Fruit fly (Drosophila melanogaster) whole organism, embryonic: ENCODE data around the gene Men.

Experiments
- Bgb ChIP-seq: fragments of 200-800 bp; sonication (Bioruptor generic); IDR thresholded peaks from 2 replicates; pipeline ENCODE4 v1.3.6; 2022; ENCODE audit warnings: missing biosample characterization, missing genetic modification characterization; ENCODE audit not compliant: partially characterized antibody
- Bteb2 ChIP-seq: fragments of 200-800 bp; sonication (Bioruptor generic); optimal IDR thresholded peaks from 2 replicates; lab custom pipeline; 2016; ENCODE audit warnings: missing biosample characterization, missing genetic modification characterization
- CG11093 ChIP-seq: fragments of 200-800 bp; sonication (Bioruptor generic); IDR thresholded peaks from 3 replicates; pipeline ENCODE4 v1.3.6; 2022; ENCODE audit warnings: missing biosample characterization, missing genetic modification characterization
- CG11560 ChIP-seq: fragments of 200-800 bp; sonication (Bioruptor generic); IDR thresholded peaks from 3 replicates; pipeline ENCODE4 v1.3.6; 2022; ENCODE audit warnings: missing biosample characterization, missing genetic modification characterization
- CG11695 ChIP-seq: fragments of 200-800 bp; sonication (Bioruptor generic); IDR thresholded peaks from 3 replicates; pipeline ENCODE4 v1.3.6; 2022; ENCODE audit warnings: missing biosample characterization, missing genetic modification characterization
- CG12071 ChIP-seq: fragments of 200-800 bp; sonication (Bioruptor generic); optimal IDR thresholded peaks from 3 replicates; lab custom pipeline; 2018; ENCODE audit warnings: missing biosample characterization, mild to moderate bottlenecking, missing genetic modification characterization
- CG13775 ChIP-seq: fragments of 200-800 bp; sonication (Bioruptor generic); optimal IDR thresholded peaks from 3 replicates; lab custom pipeline; 2017; ENCODE audit warnings: missing biosample characterization, mild to moderate bottlenecking, missing genetic modification characterization
- CG14014 ChIP-seq: fragments of 200-800 bp; sonication (Bioruptor generic); IDR thresholded peaks from 2 replicates; pipeline ENCODE4 v1.3.6; 2022; ENCODE audit warnings: missing biosample characterization, missing genetic modification characterization
- CG15479 ChIP-seq: fragments of 200-800 bp; sonication (Bioruptor generic); optimal IDR thresholded peaks from 3 replicates; lab custom pipeline; 2019; ENCODE audit warnings: missing biosample characterization, mild to moderate bottlenecking, missing genetic modification characterization, moderate library complexity
- CG1792 ChIP-seq: fragments of 200-800 bp; sonication (Bioruptor generic); optimal IDR thresholded peaks from 2 replicates; lab custom pipeline; 2016; ENCODE audit warnings: missing biosample characterization, missing genetic modification characterization
- CG18764 ChIP-seq: fragments of 200-800 bp; sonication (Bioruptor generic); optimal IDR thresholded peaks from 3 replicates; lab custom pipeline; 2016; ENCODE audit warnings: missing biosample characterization, missing genetic modification characterization
- CG2678 ChIP-seq: fragments of 200-800 bp; sonication (Bioruptor generic); optimal IDR thresholded peaks from 3 replicates; lab custom pipeline; 2019; ENCODE audit warnings: missing biosample characterization, mild to moderate bottlenecking, missing genetic modification characterization, moderate library complexity
- CG2712 ChIP-seq: fragments of 200-800 bp; optimal IDR thresholded peaks from 3 replicates; lab custom pipeline; 2019; ENCODE audit warnings: missing biosample characterization, mild to moderate bottlenecking, missing genetic modification characterization, moderate library complexity
- CG33213 ChIP-seq: fragments of 200-800 bp; sonication (Bioruptor generic); optimal IDR thresholded peaks from 3 replicates; lab custom pipeline; 2016; ENCODE audit warnings: missing biosample characterization, missing genetic modification characterization
- CG3847 ChIP-seq: fragments of 200-800 bp; sonication (Bioruptor generic); IDR thresholded peaks from 2 replicates; pipeline ENCODE4 v1.3.6; 2022; ENCODE audit warnings: missing biosample characterization, missing genetic modification characterization
- CG6854 ChIP-seq: fragments of 200-800 bp; sonication (Bioruptor generic); optimal IDR thresholded peaks from 3 replicates; lab custom pipeline; 2017; ENCODE audit warnings: missing biosample characterization, mild to moderate bottlenecking, missing genetic modification characterization
- CG8290 ChIP-seq, 3 experiments: fragments of 200-800 bp; sonication (Bioruptor generic); optimal IDR thresholded peaks; 2 replicates each; lab custom pipeline; 2016 to 2019; ENCODE audit warnings: missing biosample characterization in 3 of 3, missing genetic modification characterization in 3 of 3, mild to moderate bottlenecking in 2 of 3, moderate library complexity in 1 of 3
- CHES-1-like ChIP-seq: fragments of 200-800 bp; sonication (Bioruptor generic); optimal IDR thresholded peaks from 2 replicates; lab custom pipeline; 2016; ENCODE audit warnings: missing biosample characterization, missing genetic modification characterization
- Camta ChIP-seq: fragments of 200-800 bp; sonication (Bioruptor generic); optimal IDR thresholded peaks from 2 replicates; lab custom pipeline; 2016; ENCODE audit warnings: missing biosample characterization, missing genetic modification characterization
- CrebB ChIP-seq: fragments of 200-800 bp; sonication (Bioruptor generic); optimal IDR thresholded peaks from 3 replicates; lab custom pipeline; 2018; ENCODE audit warnings: missing biosample characterization, mild to moderate bottlenecking, missing genetic modification characterization
- D19A ChIP-seq: fragments of 200-800 bp; optimal IDR thresholded peaks from 3 replicates; lab custom pipeline; 2019; ENCODE audit warnings: missing biosample characterization, mild to moderate bottlenecking, missing genetic modification characterization, moderate library complexity
- Dp ChIP-seq: fragments of 200-800 bp; sonication (Bioruptor generic); optimal IDR thresholded peaks from 2 replicates; lab custom pipeline; 2018; ENCODE audit warnings: missing biosample characterization, mild to moderate bottlenecking, missing genetic modification characterization, moderate library complexity
- ERR ChIP-seq: fragments of 200-800 bp; sonication (Bioruptor generic); optimal IDR thresholded peaks from 2 replicates; lab custom pipeline; 2016; ENCODE audit warnings: missing biosample characterization, missing genetic modification characterization
- Elba2 ChIP-seq: fragments of 200-800 bp; sonication (Bioruptor generic); optimal IDR thresholded peaks from 3 replicates; lab custom pipeline; 2016; ENCODE audit warnings: missing biosample characterization, missing genetic modification characterization
- Fer1 ChIP-seq: fragments of 200-800 bp; sonication (Bioruptor generic); optimal IDR thresholded peaks from 2 replicates; lab custom pipeline; 2017; ENCODE audit warnings: missing biosample characterization, mild to moderate bottlenecking, missing genetic modification characterization
- Fer3 ChIP-seq: fragments of 200-800 bp; sonication (Bioruptor generic); optimal IDR thresholded peaks from 2 replicates; lab custom pipeline; 2018; ENCODE audit warnings: missing biosample characterization, mild to moderate bottlenecking, missing genetic modification characterization, moderate library complexity
- HmgZ ChIP-seq: fragments of 200-800 bp; sonication (Bioruptor generic); optimal IDR thresholded peaks from 2 replicates; lab custom pipeline; 2018; ENCODE audit warnings: missing biosample characterization, mild to moderate bottlenecking, missing genetic modification characterization
- Hmr ChIP-seq: fragments of 200-800 bp; sonication (Bioruptor generic); optimal IDR thresholded peaks from 3 replicates; lab custom pipeline; 2017; ENCODE audit warnings: mild to moderate bottlenecking, missing biosample characterization, missing genetic modification reagents, missing genetic modification characterization
- Hr39 ChIP-seq: fragments of >200 bp; optimal IDR thresholded peaks from 2 replicates; lab custom pipeline; 2017
- Jarid2 ChIP-seq: fragments of 200-800 bp; sonication (Bioruptor generic); optimal IDR thresholded peaks from 3 replicates; lab custom pipeline; 2017; ENCODE audit warnings: mild to moderate bottlenecking, missing biosample characterization, missing genetic modification reagents, missing genetic modification characterization
- Med ChIP-seq: fragments of 200-800 bp; sonication (Bioruptor generic); peaks from one replicate; lab custom pipeline; 2016; ENCODE audit warnings: missing biosample characterization, missing genetic modification characterization, mild to moderate bottlenecking, inconsistent platforms, moderate library complexity
- Meics ChIP-seq: fragments of 200-800 bp; sonication (Bioruptor generic); optimal IDR thresholded peaks from 2 replicates; lab custom pipeline; 2017; ENCODE audit warnings: missing biosample characterization, mild to moderate bottlenecking, missing genetic modification characterization
- Rfx ChIP-seq: fragments of 200-800 bp; sonication (Bioruptor generic); IDR thresholded peaks from 2 replicates; pipeline ENCODE4 v1.3.6; 2022; ENCODE audit warnings: missing biosample characterization, missing genetic modification characterization
- Ssrp ChIP-seq: fragments of 200-800 bp; sonication (Bioruptor generic); optimal IDR thresholded peaks from 2 replicates; lab custom pipeline; 2018; ENCODE audit warnings: missing biosample characterization, mild to moderate bottlenecking, missing genetic modification characterization, moderate library complexity
- Xrp1 ChIP-seq: fragments of 200-800 bp; sonication (Bioruptor generic); IDR thresholded peaks from 2 replicates; pipeline ENCODE4 v1.3.6; 2022; ENCODE audit warnings: missing biosample characterization, missing genetic modification characterization
- al ChIP-seq: fragments of 200-800 bp; sonication (Bioruptor generic); IDR thresholded peaks from 2 replicates; pipeline ENCODE4 v1.3.6; 2022; ENCODE audit warnings: missing biosample characterization, missing genetic modification characterization
- caup ChIP-seq: fragments of 200-800 bp; sonication (Bioruptor generic); optimal IDR thresholded peaks from 3 replicates; lab custom pipeline; 2017; ENCODE audit warnings: missing biosample characterization, mild to moderate bottlenecking, missing genetic modification characterization, moderate library complexity; ENCODE audit not compliant: severe bottlenecking
- dm ChIP-seq: fragments of 200-800 bp; sonication (Bioruptor generic); optimal IDR thresholded peaks from 3 replicates; lab custom pipeline; 2016; ENCODE audit warnings: missing biosample characterization, missing genetic modification characterization
- dpn ChIP-seq, 2 experiments: fragments of 200-800 bp; sonication (Bioruptor generic); optimal IDR thresholded peaks; 3 replicates each; lab custom pipeline; 2016; ENCODE audit warnings: missing biosample characterization in 2 of 2, missing genetic modification characterization in 2 of 2
- esg ChIP-seq: fragments of 200-800 bp; sonication (Bioruptor generic); conservative IDR thresholded peaks from 2 replicates; pipeline ENCODE4 v1.3.6; 2022; ENCODE audit warnings: missing biosample characterization, missing genetic modification characterization
- fd96Cb ChIP-seq: fragments of 200-800 bp; sonication (Bioruptor generic); optimal IDR thresholded peaks from 2 replicates; lab custom pipeline; 2018; ENCODE audit warnings: missing biosample characterization, mild to moderate bottlenecking, missing genetic modification characterization, moderate library complexity
- lab ChIP-seq: fragments of 200-800 bp; sonication (Bioruptor generic); optimal IDR thresholded peaks from 3 replicates; lab custom pipeline; 2017; ENCODE audit warnings: missing biosample characterization, missing genetic modification characterization, mild to moderate bottlenecking, moderate library complexity, missing genetic modification reagents
- nerfin-1 ChIP-seq: fragments of 200-800 bp; sonication (Bioruptor generic); optimal IDR thresholded peaks from 3 replicates; lab custom pipeline; 2019; ENCODE audit warnings: missing biosample characterization, mild to moderate bottlenecking, missing genetic modification characterization, moderate library complexity
- otp ChIP-seq: fragments of 200-800 bp; sonication (Bioruptor generic); IDR thresholded peaks from 3 replicates; pipeline ENCODE4, ENCODE4 v1.3.6; 2022; ENCODE audit warnings: missing biosample characterization, missing genetic modification characterization
- p53 ChIP-seq: fragments of 200-800 bp; sonication (Bioruptor generic); optimal IDR thresholded peaks from 2 replicates; lab custom pipeline; 2016; ENCODE audit warnings: missing biosample characterization, missing genetic modification characterization
- pb ChIP-seq: fragments of 200-800 bp; sonication (Bioruptor generic); optimal IDR thresholded peaks from 3 replicates; lab custom pipeline; 2016; ENCODE audit warnings: missing biosample characterization, missing genetic modification characterization
- row ChIP-seq: fragments of 200-800 bp; sonication (Bioruptor generic); IDR thresholded peaks from 3 replicates; pipeline ENCODE4 v1.3.6; 2022; ENCODE audit warnings: missing biosample characterization, missing genetic modification characterization
- tio ChIP-seq: fragments of 200-800 bp; sonication (Bioruptor generic); optimal IDR thresholded peaks from 2 replicates; lab custom pipeline; 2017; ENCODE audit warnings: missing biosample characterization, missing genetic modification characterization, inconsistent platforms
- tx ChIP-seq: fragments of 200-800 bp; sonication (Bioruptor generic); optimal IDR thresholded peaks from 2 replicates; lab custom pipeline; 2016; ENCODE audit warnings: missing biosample characterization, missing genetic modification characterization
- wor ChIP-seq: fragments of 200-800 bp; sonication (Bioruptor generic); IDR thresholded peaks from 2 replicates; pipeline ENCODE4 v1.3.6; 2022; ENCODE audit warnings: missing biosample characterization, missing genetic modification characterization

The Men gene

dm6 chr3R:12722392-12722914 lies at the start of gene Men (continued):
- peak; percentile 49; the same call in 1 of the 3 replicates for TF ChIP-seq CG11093 (GFP tag; lab: Robert Waterston, UW)
- peak; percentile 66 for TF ChIP-seq Hmr (GFP tag; lab: Kevin White, UChicago)
- TF ChIP-seq Camta: no peak
- no peak for TF ChIP-seq Elba2 (GFP tag; lab: Kevin White, UChicago)
- peak; percentile 63 for TF ChIP-seq Meics (GFP tag; lab: Kevin White, UChicago)
- no peak for TF ChIP-seq Dp (GFP tag; lab: Kevin White, UChicago)
- no peak for TF ChIP-seq dm
- no peak for TF ChIP-seq CG1792
- peak; percentile 45 for TF ChIP-seq CG6854 (GFP tag; lab: Kevin White, UChicago)
- peak; percentile 21 for TF ChIP-seq tio (GFP tag; lab: Kevin White, UChicago)
- no peak for TF ChIP-seq ERR (GFP tag; lab: Kevin White, UChicago)
- peak; percentile 62 for TF ChIP-seq D19A (tag; lab: Kevin White, UChicago)
- TF ChIP-seq CG11560: no peak
- TF ChIP-seq Hr39: no peak
- TF ChIP-seq Jarid2 (GFP tag; lab: Kevin White, UChicago): peak; percentile 46
- TF ChIP-seq lab: peak; percentile 75
- peak; percentile 65 for TF ChIP-seq fd96Cb (tag; lab: Kevin White, UChicago)
- TF ChIP-seq p53: no peak
- TF ChIP-seq Rfx (GFP tag; lab: Robert Waterston, UW): peak; percentile 60
- TF ChIP-seq Med: peak; percentile 71
- no peak for TF ChIP-seq CG15479 (GFP tag; lab: Kevin White, UChicago)
- peak; percentile 40 for TF ChIP-seq caup
- TF ChIP-seq Xrp1 (GFP tag; lab: Robert Waterston, UW): peak; percentile 68
- no peak for TF ChIP-seq Bgb (GFP tag; lab: Robert Waterston, UW)
- TF ChIP-seq CG18764 (GFP tag; lab: Kevin White, UChicago): peak; percentile 29
- TF ChIP-seq tx (GFP tag; lab: Kevin White, UChicago): no peak
- TF ChIP-seq CG14014 (GFP tag; lab: Robert Waterston, UW): peak; percentile 59; the same call in 1 of the 2 replicates
- TF ChIP-seq pb (GFP tag; lab: Kevin White, UChicago): no peak
- TF ChIP-seq al: no peak
- TF ChIP-seq esg (GFP tag; lab: Robert Waterston, UW): peak; percentile 41; the same call in 1 of the 2 replicates
- no peak for TF ChIP-seq CG33213 (GFP tag; lab: Kevin White, UChicago)
- TF ChIP-seq CG12071: peak; percentile 7
- TF ChIP-seq Ssrp: peak; percentile 69
- TF ChIP-seq HmgZ (tag; lab: Kevin White, UChicago): peak; percentile 8
- TF ChIP-seq Fer3: peak; percentile 52
- peak; percentile 10; the same call in 1 of the 2 replicates for TF ChIP-seq wor
- peak; percentile 76 for TF ChIP-seq Fer1 (GFP tag; lab: Kevin White, UChicago)
- 0 out of 3 replicates have a peak, but pooled peaks have one; percentile 9 for TF ChIP-seq otp
- peak; percentile 58 for TF ChIP-seq nerfin-1 (tag; lab: Kevin White, UChicago)
- TF ChIP-seq CHES-1-like (GFP tag; lab: Kevin White, UChicago): no peak
- no peak for TF ChIP-seq Bteb2 (GFP tag; lab: Kevin White, UChicago)
- TF ChIP-seq CG11695 (GFP tag; lab: Robert Waterston, UW): peak; percentile 67; the same call in 1 of the 3 replicates
- TF ChIP-seq CG2712 (tag; lab: Kevin White, UChicago): peak; percentile 73
- no peak for TF ChIP-seq CG3847 (GFP tag; lab: Robert Waterston, UW)
- peak; percentile 2 to 48 for TF ChIP-seq dpn (GFP tag; optimal IDR thresholded peaks at IDR 0.05; lab: Kevin White, UChicago)
- peak; percentile 70 for TF ChIP-seq row (GFP tag; lab: Robert Waterston, UW)
- TF ChIP-seq CG8290 (GFP tag; optimal IDR thresholded peaks at IDR 0.05; lab: Kevin White, UChicago): no peak
- TF ChIP-seq CG8290 (tag; optimal IDR thresholded peaks at IDR 0.05; lab: Kevin White, UChicago): no peak
- no peak for TF ChIP-seq CrebB (tag; lab: Kevin White, UChicago)
- peak; percentile 85 for TF ChIP-seq CG2678
- peak; percentile 27 for TF ChIP-seq CG13775 (GFP tag; lab: Kevin White, UChicago)
